Worm (Caenorhabditis elegans) whole organism, L1 larva: ENCODE results near the gene gly-8.

Experiments
- C04F5.9 ChIP-seq: sonication (generic microtip); optimal IDR thresholded peaks from 2 replicates; lab custom pipeline; 2016; ENCODE audit warnings: missing genetic modification characterization, missing compliant biosample characterization
- ceh-88 ChIP-seq: fragments of 200-800 bp; sonication (Bioruptor generic); IDR thresholded peaks from 2 replicates; pipeline ENCODE4 v1.3.6; 2022; ENCODE audit warnings: missing genetic modification characterization, missing compliant biosample characterization
- egl-27 ChIP-seq, 2 experiments: fragments of 150-350 bp in 1 of 2; sonication (generic microtip); optimal IDR thresholded peaks; 3 replicates each; lab custom pipeline; 2017 to 2018; ENCODE audit warnings: missing biosample characterization in 2 of 2, missing genetic modification characterization in 2 of 2, missing genetic modification reagents in 2 of 2
- nhr-12 ChIP-seq: sonication (generic microtip); optimal IDR thresholded peaks from 2 replicates; lab custom pipeline; 2017; ENCODE audit warnings: missing biosample characterization, missing genetic modification characterization
- nhr-28 ChIP-seq: fragments of 150-350 bp; optimal IDR thresholded peaks from 2 replicates; lab custom pipeline; 2014; ENCODE audit warnings: missing biosample characterization, missing genetic modification characterization
- pag-3 ChIP-seq: sonication (generic microtip); optimal IDR thresholded peaks from 2 replicates; lab custom pipeline; 2017; ENCODE audit warnings: missing genetic modification characterization, mild to moderate bottlenecking, missing compliant biosample characterization, antibody characterized with exemption, borderline replicate concordance; ENCODE audit not compliant: insufficient read depth
- pqm-1 ChIP-seq: sonication (generic microtip); optimal IDR thresholded peaks from 3 replicates; lab custom pipeline; 2017; ENCODE audit warnings: missing biosample characterization, missing genetic modification characterization

DNA sequence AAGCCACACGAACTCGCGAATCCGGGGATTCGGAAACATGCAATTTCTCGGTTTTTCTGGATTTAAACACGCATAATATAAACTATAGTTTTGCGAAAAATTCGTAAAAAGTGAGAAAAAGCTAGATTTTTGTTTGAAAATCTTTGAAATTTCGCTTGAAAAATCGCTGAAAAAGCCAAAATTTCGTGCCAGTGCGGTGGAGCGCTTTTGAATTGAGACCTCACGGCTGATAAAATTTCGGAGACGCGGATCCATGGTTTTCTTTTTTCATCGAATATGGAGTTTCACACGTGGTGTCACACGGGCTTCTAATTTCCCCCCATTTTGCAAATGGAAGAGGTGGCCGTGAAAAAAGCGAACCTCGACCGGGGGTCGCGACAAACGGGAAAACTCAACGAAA is 34.8 kb upstream of the gly-8 start:
- TF ChIP-seq C04F5.9 = no peak
- no peak for TF ChIP-seq egl-27 (tag; optimal IDR thresholded peaks at IDR 0.05; lab: Kevin White, UChicago)
- no peak for TF ChIP-seq pqm-1 (tag; lab: Kevin White, UChicago)
- no peak for TF ChIP-seq nhr-28 (tag; lab: Kevin White, UChicago)
- no peak for TF ChIP-seq nhr-12 (tag; lab: Kevin White, UChicago)
- no peak for TF ChIP-seq pag-3 (tag; lab: Kevin White, UChicago)
- no peak for TF ChIP-seq ceh-88
